Fruit fly (Drosophila melanogaster): ENCODE results near the gene Ptp61F.
A peak's percentile ranks its signal among the peaks of the same experiment; 100 is the strongest.

The Ptp61F gene

dm6 chr3L:1463547-1463946 is 11.5 kb downstream of the Ptp61F start, which contains the start of gene rho (continued):
- TF ChIP-seq crp (GFP tag; optimal IDR thresholded peaks at IDR 0.05) (peak in 1 of 2 experiments; percentile 25), CG4707 (GFP tag; optimal IDR thresholded peaks at IDR 0.05) (peak; percentile 50), mirr (GFP tag; optimal IDR thresholded peaks at IDR 0.05) (peak; percentile 46), CG13775 (GFP tag; optimal IDR thresholded peaks at IDR 0.05) (no peak), CG4328 (GFP tag; optimal IDR thresholded peaks at IDR 0.05) (no peak), so (GFP tag; IDR thresholded peaks at IDR 0.05) (peak; percentile 53; the same call in 2 of the 3 replicates), wek (GFP tag; optimal IDR thresholded peaks at IDR 0.05) (no peak), dmrt99B (tag; optimal IDR thresholded peaks at IDR 0.05) (peak; percentile 33), H15 (GFP tag; IDR thresholded peaks at IDR 0.05) (no peak), sna (GFP tag; IDR thresholded peaks at IDR 0.05; ENCODE audit: partially characterized antibody) (peak; percentile 51; the same call in 1 of the 2 replicates), bsh (GFP tag; optimal IDR thresholded peaks at IDR 0.05) (peak in 1 of 2 experiments; percentile 34), MBD-R2 (GFP tag; IDR thresholded peaks at IDR 0.05) (no peak), E2f2 (GFP tag; IDR thresholded peaks at IDR 0.05) (peak; percentile 35), ATbp (GFP tag; optimal IDR thresholded peaks at IDR 0.05) (peak; percentile 4), CG5953 (GFP tag; IDR thresholded peaks at IDR 0.05) (peak; percentile 63), chinmo (GFP tag; IDR thresholded peaks at IDR 0.05; ENCODE audit: partially characterized antibody) (peak; percentile 90; the same call in 3 of the 4 replicates), tgo (GFP tag; IDR thresholded peaks at IDR 0.05) (0 out of 3 replicates have a peak, but pooled peaks have one; percentile 23), gcm2 (GFP tag; optimal IDR thresholded peaks at IDR 0.05) (no peak), btn (GFP tag; optimal IDR thresholded peaks at IDR 0.05) (no peak), Mad (GFP tag; optimal IDR thresholded peaks at IDR 0.05) (no peak), CG16863 (GFP tag; optimal IDR thresholded peaks at IDR 0.05) (peak; percentile 25), CG1233 (GFP tag; optimal IDR thresholded peaks at IDR 0.05) (peak; percentile 1), trem (tag; optimal IDR thresholded peaks at IDR 0.05) (peak; percentile 21), Myb (GFP tag; optimal IDR thresholded peaks at IDR 0.05) (peak; percentile 5), Nf-YB (GFP tag; optimal IDR thresholded peaks at IDR 0.05) (peak; percentile 18), CG16813 (GFP tag; IDR thresholded peaks at IDR 0.05; ENCODE audit: partially characterized antibody) (0 out of 3 replicates have a peak, but pooled peaks have one; percentile 14), CG2199 (GFP tag; IDR thresholded peaks at IDR 0.05) (peak; percentile 54; the same call in 1 of the 3 replicates), Hr51 (GFP tag; optimal IDR thresholded peaks at IDR 0.05) (peak in 1 of 2 experiments; percentile 42), cg (GFP tag; optimal IDR thresholded peaks at IDR 0.05) (peak; percentile 44), al (GFP tag; IDR thresholded peaks at IDR 0.05) (no peak), amos (GFP tag; IDR thresholded peaks at IDR 0.05; ENCODE audit: partially characterized antibody) (peak; percentile 46; the same call in 1 of the 2 replicates), CG34422 (GFP tag; IDR thresholded peaks at IDR 0.05) (peak; percentile 57; the same call in 1 of the 3 replicates), HHEX (GFP tag; optimal IDR thresholded peaks at IDR 0.05) (peak; percentile 15), CG6791 (GFP tag; IDR thresholded peaks at IDR 0.05; ENCODE audit: partially characterized antibody) (peak; percentile 62; the same call in 2 of the 3 replicates), NFAT (GFP tag; IDR thresholded peaks at IDR 0.05) (peak; percentile 62; the same call in 1 of the 2 replicates), repo (GFP tag; optimal IDR thresholded peaks at IDR 0.05) (peak; percentile 30), insv (GFP tag; optimal IDR thresholded peaks at IDR 0.05) (peak in 1 of 2 experiments; percentile 13), zen (tag; optimal IDR thresholded peaks at IDR 0.05) (peak; percentile 18), Dad (GFP tag; optimal IDR thresholded peaks at IDR 0.05) (peak; percentile 23), CG32532 (GFP tag; IDR thresholded peaks at IDR 0.05) (peak; percentile 29; the same call in 1 of the 2 replicates), CG2202 (tag; optimal IDR thresholded peaks at IDR 0.05) (peak; percentile 17), abd-A (tag; optimal IDR thresholded peaks at IDR 0.05) (peak; percentile 47), caup (GFP tag; optimal IDR thresholded peaks at IDR 0.05; ENCODE audit: severe bottlenecking) (peak; percentile 44), Deaf1 (tag; optimal IDR thresholded peaks at IDR 0.05) (peak; percentile 34), ci (GFP tag; IDR thresholded peaks at IDR 0.05) (peak; percentile 79), Oaz (GFP tag; IDR thresholded peaks at IDR 0.05) (no peak), gce (GFP tag; IDR thresholded peaks at IDR 0.05) (peak; percentile 73; the same call in 1 of the 3 replicates), CG8089 (GFP tag; optimal IDR thresholded peaks at IDR 0.05) (peak; percentile 46), CG7987 (GFP tag; optimal IDR thresholded peaks at IDR 0.05) (peak; percentile 32)

Data from whole organism, embryonic.